Worm (Caenorhabditis elegans): ENCODE results near the gene mrpl-55.

DNA sequence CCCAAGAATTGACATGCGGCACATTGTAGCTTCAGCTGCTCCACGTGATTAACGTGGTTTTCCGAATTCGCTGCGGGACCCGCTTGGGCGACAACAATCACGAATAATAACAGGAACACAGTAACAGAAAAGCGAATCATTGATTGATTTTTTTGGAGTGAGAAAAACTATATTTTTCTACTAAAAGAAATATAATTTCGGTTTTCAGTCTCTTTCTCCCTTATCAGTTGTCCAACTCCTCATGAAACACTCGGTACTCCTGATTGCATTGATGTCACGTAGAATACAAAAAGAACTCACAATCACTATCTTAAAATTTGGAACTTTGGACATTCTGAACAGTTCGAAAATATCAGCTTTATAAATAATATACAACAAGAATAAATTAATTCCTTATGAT is 14.9 kb upstream of the mrpl-55 start, which contains the start of gene Y66H1A.5:
- TF ChIP-seq ztf-3 (GFP tag; optimal IDR thresholded peaks at IDR 0.05), result no peak
- no peak for TF ChIP-seq unc-130 (GFP tag; optimal IDR thresholded peaks at IDR 0.05)
- no peak for TF ChIP-seq snpc-1.1 (tag; optimal IDR thresholded peaks at IDR 0.05; ENCODE audit: insufficient read depth)
- TF ChIP-seq mcd-1 (GFP tag; IDR thresholded peaks at IDR 0.05), result no peak
- TF ChIP-seq F22D6.2 (tag; optimal IDR thresholded peaks at IDR 0.05), result no peak
- no peak for TF ChIP-seq atf-7 (tag; optimal IDR thresholded peaks at IDR 0.05)
- no peak for TF ChIP-seq pbrm-1 (GFP tag; IDR thresholded peaks at IDR 0.05)
